Worm (Caenorhabditis elegans) whole organism, midembryonic: Measurements from ENCODE around the gene ZK84.5.

Experiments
- T22C8.4 ChIP-seq: fragments of 200-800 bp; sonication (Bioruptor generic); IDR thresholded peaks from 2 replicates; pipeline ENCODE4 v1.3.6; 2022; ENCODE audit warnings: missing genetic modification characterization, missing compliant biosample characterization
- cog-1 ChIP-seq: sonication (generic microtip); optimal IDR thresholded peaks from 2 replicates; lab custom pipeline; 2016; ENCODE audit warnings: missing genetic modification characterization, missing compliant biosample characterization
- flt-1 ChIP-seq: fragments of 200-800 bp; sonication (Bioruptor generic); IDR thresholded peaks from 2 replicates; pipeline ENCODE4 v1.3.6; 2022; ENCODE audit warnings: missing genetic modification characterization, missing compliant biosample characterization
- klf-2 ChIP-seq: fragments of 200-800 bp; sonication (Bioruptor generic); conservative IDR thresholded peaks from 2 replicates; pipeline ENCODE4 v1.3.6; 2022; ENCODE audit warnings: missing genetic modification reagents, missing genetic modification characterization, missing compliant biosample characterization
- med-1 ChIP-seq: sonication (generic microtip); optimal IDR thresholded peaks from 2 replicates; lab custom pipeline; 2017; ENCODE audit warnings: missing genetic modification characterization, mild to moderate bottlenecking, missing compliant biosample characterization, antibody characterized with exemption, missing genetic modification reagents; ENCODE audit not compliant: insufficient read depth
- ref-1 ChIP-seq: fragments of 200-800 bp; sonication (Bioruptor generic); conservative IDR thresholded peaks from 2 replicates; pipeline ENCODE4 v1.3.6; 2022; ENCODE audit warnings: missing genetic modification reagents, missing genetic modification characterization, missing compliant biosample characterization
- tab-1 ChIP-seq: fragments of 200-800 bp; sonication (Bioruptor generic); IDR thresholded peaks from 2 replicates; pipeline ENCODE4 v1.3.6; 2022; ENCODE audit warnings: missing genetic modification characterization, missing compliant biosample characterization
- ztf-23 ChIP-seq: fragments of 200-800 bp; sonication (Bioruptor generic); IDR thresholded peaks from 2 replicates; pipeline ENCODE4 v1.3.6; 2022; ENCODE audit warnings: missing genetic modification reagents, missing genetic modification characterization, missing compliant biosample characterization
- ztf-29 ChIP-seq: fragments of 200-800 bp; sonication (Bioruptor generic); IDR thresholded peaks from 2 replicates; pipeline ENCODE4 v1.3.6; 2022; ENCODE audit warnings: missing genetic modification reagents, missing genetic modification characterization, missing compliant biosample characterization

- TF ChIP-seq T22C8.4 (no peak), med-1 (GFP tag; lab: Kevin White, UChicago) (no peak), flt-1 (GFP tag; lab: Robert Waterston, UW) (no peak), klf-2 (GFP tag; lab: Robert Waterston, UW) (no peak), ztf-29 (GFP tag; lab: Robert Waterston, UW) (no peak), ztf-23 (no peak), tab-1 (GFP tag; lab: Robert Waterston, UW) (no peak), cog-1 (no peak), ref-1 (GFP tag; lab: Robert Waterston, UW) (no peak)
Measured at ce11 chrII:6020353-6020752, 4.0 kb upstream of the ZK84.5 start, which contains the start of gene ZK84.1.
